Fruit fly (Drosophila melanogaster): Measurements from ENCODE around the gene CG34124.

CG34124 gene

DNA sequence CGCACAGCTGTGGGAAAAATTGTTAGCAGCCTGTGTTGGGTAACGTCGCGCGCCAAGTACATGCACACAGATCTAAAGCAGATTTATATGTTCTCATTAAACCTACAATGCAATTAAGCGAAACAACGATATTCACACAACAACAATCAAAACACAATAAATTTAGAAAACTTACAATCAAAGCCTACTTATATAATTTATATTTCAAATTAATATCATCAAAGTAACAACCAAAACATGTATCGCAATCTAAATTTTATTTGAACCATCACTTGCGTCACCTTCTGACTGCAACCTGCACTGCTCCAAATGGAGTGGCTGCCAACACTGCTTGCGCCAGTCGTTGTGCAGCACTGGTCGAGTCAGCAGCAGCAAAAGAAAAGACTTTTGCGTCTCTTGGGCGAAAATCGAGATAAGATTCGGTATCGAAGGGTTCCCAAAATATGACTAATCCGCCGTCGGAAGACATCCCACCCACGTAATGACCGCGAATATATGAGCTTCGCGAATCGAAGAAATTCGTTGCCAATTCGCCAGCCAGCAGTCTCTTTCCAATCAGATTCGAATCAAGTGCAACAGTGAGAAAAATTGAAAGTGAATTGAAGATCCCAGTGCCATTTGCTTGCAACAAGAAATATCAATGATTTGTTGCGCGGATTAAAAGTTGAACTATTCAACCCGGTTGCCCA, 23.2 kb downstream of the CG34124 start, which contains the start of the genes CG8892 and CG34126 (continued):
- TF ChIP-seq Dll (GFP tag; IDR thresholded peaks at IDR 0.05; ENCODE audit: partially characterized antibody) (peak; percentile 53; the same call in 1 of the 4 replicates), Bgb (GFP tag; IDR thresholded peaks at IDR 0.05; ENCODE audit: partially characterized antibody) (peak; percentile 45; the same call in 1 of the 2 replicates), jigr1 (GFP tag; IDR thresholded peaks at IDR 0.05) (peak; percentile 95), Nf-YB (GFP tag; optimal IDR thresholded peaks at IDR 0.05) (peak; percentile 81), Dip3 (GFP tag; optimal IDR thresholded peaks at IDR 0.05) (peak; percentile 98), Dp (GFP tag; optimal IDR thresholded peaks at IDR 0.05) (peak; percentile 42), HLH4C (GFP tag; IDR thresholded peaks at IDR 0.05; ENCODE audit: partially characterized antibody) (0 out of 3 replicates have a peak, but pooled peaks have one; percentile 28), Camta (GFP tag; optimal IDR thresholded peaks at IDR 0.05) (peak; percentile 97), Drgx (GFP tag; IDR thresholded peaks at IDR 0.05) (peak; percentile 91), Rfx (GFP tag; IDR thresholded peaks at IDR 0.05) (peak; percentile 98), Ada2b (GFP tag; IDR thresholded peaks at IDR 0.05) (peak; percentile 93), sim (GFP tag; IDR thresholded peaks at IDR 0.05) (peak; percentile 87), hbn (GFP tag; IDR thresholded peaks at IDR 0.05; ENCODE audit: partially characterized antibody) (no peak), CG18599 (GFP tag; optimal IDR thresholded peaks at IDR 0.05) (peak; percentile 98), CG15479 (GFP tag; optimal IDR thresholded peaks at IDR 0.05) (peak; percentile 75), D19A (tag; optimal IDR thresholded peaks at IDR 0.05) (peak; percentile 87), CG17328 (GFP tag; IDR thresholded peaks at IDR 0.05) (peak; percentile 92), CG9797 (GFP tag; optimal IDR thresholded peaks at IDR 0.05) (peak; percentile 65), Dad (GFP tag; optimal IDR thresholded peaks at IDR 0.05) (peak; percentile 96), inv (GFP tag; IDR thresholded peaks at IDR 0.05; ENCODE audit: partially characterized antibody) (no peak), CG13296 (GFP tag; optimal IDR thresholded peaks at IDR 0.05) (peak; percentile 96), crp (GFP tag; optimal IDR thresholded peaks at IDR 0.05) (peak; percentile 84 to 94), CG1233 (GFP tag; optimal IDR thresholded peaks at IDR 0.05) (peak; percentile 97), CG1792 (GFP tag; optimal IDR thresholded peaks at IDR 0.05) (peak; percentile 93), bsh (GFP tag; optimal IDR thresholded peaks at IDR 0.05) (peak; percentile 75 to 94), CG13894 (tag; optimal IDR thresholded peaks at IDR 0.05) (peak; percentile 94), CG42726 (GFP tag; IDR thresholded peaks at IDR 0.05; ENCODE audit: partially characterized antibody) (peak; percentile 73), Six4 (GFP tag; optimal IDR thresholded peaks at IDR 0.05) (peak; percentile 97), CG6254 (GFP tag; optimal IDR thresholded peaks at IDR 0.05) (peak; percentile 89), CG18011 (GFP tag; optimal IDR thresholded peaks at IDR 0.05) (peak; percentile 90), CG17568 (GFP tag; optimal IDR thresholded peaks at IDR 0.05) (no peak), CrebB (tag; optimal IDR thresholded peaks at IDR 0.05) (peak; percentile 92), sug (tag; optimal IDR thresholded peaks at IDR 0.05) (peak; percentile 97), CG2120 (GFP tag; optimal IDR thresholded peaks at IDR 0.05) (peak; percentile 99), CG2875 (GFP tag; optimal IDR thresholded peaks at IDR 0.05) (peak; percentile 91), zen2 (GFP tag; IDR thresholded peaks at IDR 0.05; ENCODE audit: partially characterized antibody) (no peak), CG2712 (tag; optimal IDR thresholded peaks at IDR 0.05) (peak; percentile 98), CG33213 (GFP tag; optimal IDR thresholded peaks at IDR 0.05) (peak; percentile 87), bcd (GFP tag; optimal IDR thresholded peaks at IDR 0.05) (peak; percentile 98), BtbVII (GFP tag; optimal IDR thresholded peaks at IDR 0.05) (peak; percentile 97), CG32767 (GFP tag; IDR thresholded peaks at IDR 0.05) (peak; percentile 93), Ets97D (GFP tag; optimal IDR thresholded peaks at IDR 0.05) (peak; percentile 92), hb (GFP tag; IDR thresholded peaks at IDR 0.05; ENCODE audit: partially characterized antibody) (no peak), NfI (GFP tag; optimal IDR thresholded peaks at IDR 0.05) (peak; percentile 98), fru (optimal IDR thresholded peaks at IDR 0.05) (no peak), CG14050 (GFP tag; IDR thresholded peaks at IDR 0.05) (peak; percentile 89), ab (GFP tag; optimal IDR thresholded peaks at IDR 0.05) (peak; percentile 96), Deaf1 (tag; optimal IDR thresholded peaks at IDR 0.05) (peak; percentile 81)

All from whole organism, embryonic.